Worm (Caenorhabditis elegans): ENCODE measurements around the gene F52H2.3.
A peak's percentile ranks its signal among the peaks of the same experiment; 100 is the strongest.

- 0 out of 2 replicates have a peak, but pooled peaks have one; percentile 57 for TF ChIP-seq flt-1 (GFP tag; IDR thresholded peaks at IDR 0.05)
- TF ChIP-seq ref-1 (GFP tag; conservative IDR thresholded peaks at IDR 0.05): no peak
- TF ChIP-seq med-1 (GFP tag; optimal IDR thresholded peaks at IDR 0.05; ENCODE audit: insufficient read depth): no peak
- TF ChIP-seq klf-2 (GFP tag; conservative IDR thresholded peaks at IDR 0.05): no peak
- no peak for TF ChIP-seq T22C8.4 (GFP tag; IDR thresholded peaks at IDR 0.05)
- no peak for TF ChIP-seq tab-1 (GFP tag; IDR thresholded peaks at IDR 0.05)
- TF ChIP-seq cog-1 (tag; optimal IDR thresholded peaks at IDR 0.05): no peak
These were observed 42.4 kb upstream of the F52H2.3 start for ce11 chrX:2583135-2583683.
